Worm (Caenorhabditis elegans) whole organism, L1 larva: ENCODE measurements around the gene F55A11.7.

ENCODE experiments used
- C04F5.9 ChIP-seq: sonication (generic microtip); optimal IDR thresholded peaks from 2 replicates; lab custom pipeline; 2016; ENCODE audit warnings: missing genetic modification characterization, missing compliant biosample characterization
- C16A3.4 ChIP-seq: fragments of 150-350 bp; optimal IDR thresholded peaks from 2 replicates; lab custom pipeline; 2014; ENCODE audit warnings: missing biosample characterization, missing genetic modification characterization
- C34B4.2 ChIP-seq: sonication (generic microtip); optimal IDR thresholded peaks from 2 replicates; lab custom pipeline; 2017; ENCODE audit warnings: mild to moderate bottlenecking, missing genetic modification characterization, missing compliant biosample characterization
- Y116A8C.19 ChIP-seq: sonication (generic microtip); optimal IDR thresholded peaks from 2 replicates; lab custom pipeline; 2016; ENCODE audit warnings: missing compliant biosample characterization, missing genetic modification characterization, borderline replicate concordance
- ama-1 ChIP-seq: fragments of 150-350 bp; optimal IDR thresholded peaks from 2 replicates; lab custom pipeline; 2014
- blmp-1 ChIP-seq: fragments of 150-350 bp; optimal IDR thresholded peaks from 2 replicates; lab custom pipeline; 2014; ENCODE audit warnings: missing biosample characterization, missing genetic modification characterization
- ceh-63 ChIP-seq: fragments of 200-800 bp; sonication (Bioruptor generic); optimal IDR thresholded peaks from 2 replicates; lab custom pipeline; 2018; ENCODE audit warnings: mild to moderate bottlenecking, missing genetic modification characterization, missing compliant biosample characterization
- ceh-82 ChIP-seq, 3 experiments: fragments of 150-350 bp in 1 of 3; sonication (generic microtip) in 2 of 3; optimal IDR thresholded peaks; 2 replicates each; lab custom pipeline; 2014 to 2017; ENCODE audit warnings: missing biosample characterization in 3 of 3, missing genetic modification characterization in 3 of 3
- dpl-1 ChIP-seq, 3 experiments: fragments of 150-350 bp in 2 of 3; sonication (generic microtip) in 1 of 3; optimal IDR thresholded peaks; 2 replicates each; lab custom pipeline; 2014 to 2017; ENCODE audit warnings: missing biosample characterization in 3 of 3, missing genetic modification characterization in 3 of 3, missing genetic modification reagents in 3 of 3
- efl-1 ChIP-seq, 4 experiments: fragments of 150-350 bp; optimal IDR thresholded peaks in 3 of 4; peaks in 1 of 4; 1 replicate in 1 of 4; 2 replicates in 3 of 4; lab custom pipeline; 2014; ENCODE audit warnings: missing biosample characterization in 2 of 4, missing genetic modification characterization in 2 of 4, missing genetic modification reagents in 2 of 4
- egl-13 ChIP-seq: sonication (generic microtip); optimal IDR thresholded peaks from 2 replicates; lab custom pipeline; 2016; ENCODE audit warnings: missing genotype, missing genetic modification reagents, missing genetic modification characterization, missing compliant biosample characterization
- elt-3 ChIP-seq, 6 experiments: fragments of 150-350 bp in 1 of 6; sonication (generic microtip); optimal IDR thresholded peaks; 2 replicates each; lab custom pipeline; 2017 to 2018; ENCODE audit warnings: missing biosample characterization in 6 of 6, missing genetic modification characterization in 6 of 6, inconsistent platforms in 1 of 6
- fos-1 ChIP-seq: fragments of 150-350 bp; optimal IDR thresholded peaks from 2 replicates; lab custom pipeline; 2014; ENCODE audit warnings: missing biosample characterization, missing genetic modification characterization
- grh-1 ChIP-seq: fragments of 200-800 bp; sonication (Bioruptor generic); IDR thresholded peaks from 2 replicates; pipeline ENCODE4 v1.3.6; 2022; ENCODE audit warnings: missing genetic modification reagents, missing genetic modification characterization, missing compliant biosample characterization
- hlh-4 ChIP-seq: sonication (generic microtip); optimal IDR thresholded peaks from 2 replicates; lab custom pipeline; 2016; ENCODE audit warnings: mild to moderate bottlenecking, missing genetic modification characterization, missing compliant biosample characterization
- hpl-2 ChIP-seq: fragments of 150-350 bp; optimal IDR thresholded peaks from 2 replicates; lab custom pipeline; 2014; ENCODE audit warnings: missing biosample characterization, missing genetic modification reagents, missing genetic modification characterization
- irx-1 ChIP-seq: sonication (generic microtip); optimal IDR thresholded peaks from 2 replicates; lab custom pipeline; 2016; ENCODE audit warnings: missing genetic modification characterization, missing compliant biosample characterization
- isw-1 ChIP-seq: fragments of 200-800 bp; sonication (Bioruptor generic); IDR thresholded peaks from 2 replicates; pipeline ENCODE4 v1.3.6; 2022; ENCODE audit warnings: missing genetic modification characterization, missing compliant biosample characterization
- jun-1 ChIP-seq: fragments of 150-350 bp; optimal IDR thresholded peaks from 2 replicates; lab custom pipeline; 2014; ENCODE audit warnings: missing biosample characterization, missing genetic modification reagents, missing genetic modification characterization
- lin-14 ChIP-seq: fragments of 200-800 bp; sonication (Bioruptor generic); optimal IDR thresholded peaks from 2 replicates; lab custom pipeline; 2018; ENCODE audit warnings: mild to moderate bottlenecking, missing genetic modification characterization, moderate library complexity, missing compliant biosample characterization
- lin-35 ChIP-seq, 2 experiments: fragments of 150-350 bp; optimal IDR thresholded peaks; 2 replicates each; lab custom pipeline; 2014; ENCODE audit warnings: missing biosample characterization in 2 of 2, missing genetic modification characterization in 2 of 2, missing genetic modification reagents in 2 of 2
- lir-3 ChIP-seq: sonication (generic microtip); optimal IDR thresholded peaks from 2 replicates; lab custom pipeline; 2016; ENCODE audit warnings: mild to moderate bottlenecking, missing genetic modification characterization, moderate library complexity, missing compliant biosample characterization; ENCODE audit not compliant: poor library complexity
- mef-2 ChIP-seq: fragments of 150-350 bp; optimal IDR thresholded peaks from 2 replicates; lab custom pipeline; 2014; ENCODE audit warnings: missing biosample characterization, missing genetic modification characterization
- mep-1 ChIP-seq: fragments of 150-350 bp; optimal IDR thresholded peaks from 2 replicates; lab custom pipeline; 2014; ENCODE audit warnings: missing biosample characterization, missing genetic modification characterization
- nhr-12 ChIP-seq: sonication (generic microtip); optimal IDR thresholded peaks from 2 replicates; lab custom pipeline; 2017; ENCODE audit warnings: missing biosample characterization, missing genetic modification characterization
- nhr-19 ChIP-seq: fragments of 200-800 bp; sonication (Bioruptor generic); conservative IDR thresholded peaks from 2 replicates; pipeline ENCODE4 v1.3.6; 2022; ENCODE audit warnings: missing genetic modification characterization, missing compliant biosample characterization
- nhr-20 ChIP-seq: sonication (generic microtip); optimal IDR thresholded peaks from 2 replicates; lab custom pipeline; 2016; ENCODE audit warnings: mild to moderate bottlenecking, missing genetic modification characterization, missing compliant biosample characterization
- nhr-237 ChIP-seq: fragments of 150-350 bp; optimal IDR thresholded peaks from 2 replicates; lab custom pipeline; 2014; ENCODE audit warnings: missing biosample characterization, missing genetic modification characterization
- nhr-28 ChIP-seq: fragments of 150-350 bp; optimal IDR thresholded peaks from 2 replicates; lab custom pipeline; 2014; ENCODE audit warnings: missing biosample characterization, missing genetic modification characterization
- nhr-47 ChIP-seq: sonication (generic microtip); optimal IDR thresholded peaks from 2 replicates; lab custom pipeline; 2016; ENCODE audit warnings: mild to moderate bottlenecking, missing genetic modification characterization, moderate library complexity, missing compliant biosample characterization
- nhr-71 ChIP-seq: sonication (generic microtip); optimal IDR thresholded peaks from 2 replicates; lab custom pipeline; 2016; ENCODE audit warnings: mild to moderate bottlenecking, missing genetic modification characterization, moderate library complexity, missing compliant biosample characterization
- nhr-85 ChIP-seq: sonication (generic microtip); peaks from one replicate; lab custom pipeline; 2016; ENCODE audit warnings: missing genetic modification characterization, inconsistent platforms, missing compliant biosample characterization
- nhr-90 ChIP-seq: sonication (generic microtip); optimal IDR thresholded peaks from 2 replicates; lab custom pipeline; 2016; ENCODE audit warnings: mild to moderate bottlenecking, missing genetic modification characterization, missing compliant biosample characterization; ENCODE audit not compliant: poor library complexity
- pag-3 ChIP-seq: sonication (generic microtip); optimal IDR thresholded peaks from 2 replicates; lab custom pipeline; 2017; ENCODE audit warnings: missing genetic modification characterization, mild to moderate bottlenecking, missing compliant biosample characterization, antibody characterized with exemption, borderline replicate concordance; ENCODE audit not compliant: insufficient read depth
- skn-1 ChIP-seq: fragments of 150-350 bp; optimal IDR thresholded peaks from 2 replicates; lab custom pipeline; 2014; ENCODE audit warnings: missing biosample characterization, missing genetic modification characterization
- snu-23 ChIP-seq: sonication (generic microtip); optimal IDR thresholded peaks from 2 replicates; lab custom pipeline; 2016; ENCODE audit warnings: missing genetic modification characterization, missing compliant biosample characterization
- sox-4 ChIP-seq: sonication (generic microtip); optimal IDR thresholded peaks from 2 replicates; lab custom pipeline; 2016; ENCODE audit warnings: missing genetic modification characterization, missing compliant biosample characterization
- sup-37 ChIP-seq: fragments of 200-800 bp; sonication (Bioruptor generic); optimal IDR thresholded peaks from 2 replicates; lab custom pipeline; 2018; ENCODE audit warnings: mild to moderate bottlenecking, missing genetic modification characterization, missing compliant biosample characterization
- swsn-7 ChIP-seq: sonication (generic microtip); optimal IDR thresholded peaks from 2 replicates; lab custom pipeline; 2016; ENCODE audit warnings: missing genetic modification characterization, missing compliant biosample characterization
- tbx-2 ChIP-seq: sonication (generic microtip); optimal IDR thresholded peaks from 2 replicates; lab custom pipeline; 2016; ENCODE audit warnings: missing genetic modification characterization, missing compliant biosample characterization
- tlp-1 ChIP-seq: fragments of 150-350 bp; optimal IDR thresholded peaks from 2 replicates; lab custom pipeline; 2014; ENCODE audit warnings: missing biosample characterization, missing genetic modification characterization
- unc-86 ChIP-seq: sonication (generic microtip); optimal IDR thresholded peaks from 2 replicates; lab custom pipeline; 2016; ENCODE audit warnings: missing genetic modification characterization, missing compliant biosample characterization
- xbp-1 ChIP-seq: sonication (generic microtip); optimal IDR thresholded peaks from 2 replicates; lab custom pipeline; 2016; ENCODE audit warnings: missing genetic modification characterization, missing compliant biosample characterization
- zip-4 ChIP-seq: fragments of 200-800 bp; sonication (Bioruptor generic); optimal IDR thresholded peaks from 2 replicates; lab custom pipeline; 2018; ENCODE audit warnings: mild to moderate bottlenecking, missing genetic modification characterization, moderate library complexity, missing compliant biosample characterization
- ztf-11 ChIP-seq, 2 experiments: sonication (generic microtip); optimal IDR thresholded peaks; 2 replicates each; lab custom pipeline; 2016 to 2017; ENCODE audit warnings: missing genetic modification characterization in 2 of 2, missing biosample characterization in 1 of 2, missing compliant biosample characterization in 1 of 2

F55A11.7 gene

ce11 chrV:11798320-11798719 lies 11.1 kb upstream of the F55A11.7 start:
- TF ChIP-seq nhr-20, result peak; percentile 67
- TF ChIP-seq Y116A8C.19 (tag; lab: Kevin White, UChicago), result no peak
- TF ChIP-seq irx-1 (tag; lab: Kevin White, UChicago), result no peak
- no peak for TF ChIP-seq C04F5.9
- TF ChIP-seq sup-37 (GFP tag; lab: Kevin White, UChicago), result no peak
- no peak for TF ChIP-seq nhr-12
- no peak for TF ChIP-seq sox-4 (tag; lab: Kevin White, UChicago)
- no peak for TF ChIP-seq C16A3.4
- TF ChIP-seq xbp-1 (tag; lab: Kevin White, UChicago), result no peak
- TF ChIP-seq ceh-63 (GFP tag; lab: Kevin White, UChicago), result no peak
- no peak for TF ChIP-seq swsn-7
- peak; percentile 21 for TF ChIP-seq snu-23
- no peak for TF ChIP-seq tbx-2 (tag; lab: Kevin White, UChicago)
- TF ChIP-seq mep-1 (tag; lab: Kevin White, UChicago), result no peak
- TF ChIP-seq pag-3 (tag; lab: Kevin White, UChicago), result peak; percentile 77
- peak in 1 of 2 experiments; percentile 53 for TF ChIP-seq lin-35 (GFP tag; optimal IDR thresholded peaks at IDR 0.05; lab: Kevin White, UChicago)
- no peak for TF ChIP-seq hpl-2
- no peak for TF ChIP-seq nhr-237 (tag; lab: Kevin White, UChicago)
- no peak for TF ChIP-seq nhr-47 (tag; lab: Kevin White, UChicago)
- TF ChIP-seq nhr-28 (tag; lab: Kevin White, UChicago), result no peak
- no peak for TF ChIP-seq jun-1 (tag; lab: Kevin White, UChicago)
- no peak for TF ChIP-seq mef-2 (tag; lab: Kevin White, UChicago)
- no peak for TF ChIP-seq ztf-11 (tag; optimal IDR thresholded peaks at IDR 0.05; lab: Kevin White, UChicago)
- peak; percentile 20 for TF ChIP-seq lir-3 (tag; lab: Kevin White, UChicago)
- peak; percentile 74 for TF ChIP-seq nhr-85
- no peak for TF ChIP-seq zip-4 (GFP tag; lab: Kevin White, UChicago)
- TF ChIP-seq hlh-4 (tag; lab: Kevin White, UChicago), result no peak
- TF ChIP-seq tlp-1 (tag; lab: Kevin White, UChicago), result no peak
- no peak for TF ChIP-seq C34B4.2 (tag; lab: Kevin White, UChicago)
- no peak for TF ChIP-seq egl-13 (tag; lab: Kevin White, UChicago)
- TF ChIP-seq isw-1 (GFP tag; lab: Robert Waterston, UW), result no peak
- TF ChIP-seq fos-1 (tag; lab: Kevin White, UChicago), result no peak
- no peak for TF ChIP-seq efl-1 (optimal IDR thresholded peaks at IDR 0.05; lab: Kevin White, UChicago)
- TF ChIP-seq efl-1 (GFP tag; optimal IDR thresholded peaks at IDR 0.05 in 1 of 2; lab: Kevin White, UChicago), result peak in 1 of 2 experiments; percentile 80
- peak in 1 of 6 experiments; percentile 19 for TF ChIP-seq elt-3 (tag; optimal IDR thresholded peaks at IDR 0.05; lab: Kevin White, UChicago)
- no peak for TF ChIP-seq ceh-82 (tag; optimal IDR thresholded peaks at IDR 0.05; lab: Kevin White, UChicago)
- TF ChIP-seq nhr-71, result peak; percentile 73
- no peak for TF ChIP-seq blmp-1
- no peak for TF ChIP-seq grh-1
- TF ChIP-seq ama-1 (lab: Kevin White, UChicago), result no peak
- no peak for TF ChIP-seq skn-1 (tag; lab: Kevin White, UChicago)
- TF ChIP-seq unc-86 (tag; lab: Kevin White, UChicago), result no peak
- peak; percentile 24 for TF ChIP-seq lin-14 (GFP tag; lab: Kevin White, UChicago)
- no peak for TF ChIP-seq dpl-1 (GFP tag; optimal IDR thresholded peaks at IDR 0.05; lab: Kevin White, UChicago)
- no peak for TF ChIP-seq nhr-90 (tag; lab: Kevin White, UChicago)
- peak; percentile 26; the same call in 1 of the 2 replicates for TF ChIP-seq nhr-19 (GFP tag; lab: Robert Waterston, UW)
